Worm (Caenorhabditis elegans): ENCODE data around the gene clec-5.

The clec-5 gene

DNA sequence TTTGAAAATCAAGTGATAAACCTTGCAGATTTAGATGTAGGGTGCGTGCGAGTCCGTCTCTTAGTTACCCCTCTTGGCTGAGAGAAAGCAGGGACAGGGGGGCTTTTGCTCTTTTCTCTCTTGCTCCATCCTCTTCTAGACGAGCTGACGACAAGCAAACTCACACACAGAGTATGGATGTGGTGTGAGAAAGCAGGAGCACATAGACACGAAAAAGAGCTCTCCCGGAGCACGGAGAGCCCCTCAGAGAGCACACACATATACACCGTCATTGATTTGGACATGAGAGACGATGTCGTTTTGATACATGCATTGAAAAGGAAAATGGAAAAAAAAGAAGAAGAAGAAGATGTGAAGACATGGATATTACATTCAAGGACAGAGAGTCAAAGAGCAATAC is 7.7 kb downstream of the clec-5 start:
- TF ChIP-seq ztf-1 (GFP tag; conservative IDR thresholded peaks at IDR 0.05), result no peak
- no peak for TF ChIP-seq elt-3 (tag; optimal IDR thresholded peaks at IDR 0.05)
- TF ChIP-seq nhr-77 (tag; optimal IDR thresholded peaks at IDR 0.05), result no peak
- TF ChIP-seq nhr-10 (tag; optimal IDR thresholded peaks at IDR 0.05), result no peak
- TF ChIP-seq lin-13 (GFP tag; optimal IDR thresholded peaks at IDR 0.05), result no peak
- TF ChIP-seq ztf-11 (tag; optimal IDR thresholded peaks at IDR 0.05), result no peak
- TF ChIP-seq ZK546.5 (tag; optimal IDR thresholded peaks at IDR 0.05), result no peak
- no peak for TF ChIP-seq zag-1 (tag; optimal IDR thresholded peaks at IDR 0.05)
- TF ChIP-seq nhr-25 (tag; optimal IDR thresholded peaks at IDR 0.05), result no peak
- TF ChIP-seq mbf-1 (tag; optimal IDR thresholded peaks at IDR 0.05), result no peak
- peak; percentile 50 for TF ChIP-seq nhr-129 (tag; optimal IDR thresholded peaks at IDR 0.05)
- TF ChIP-seq ceh-16 (tag; optimal IDR thresholded peaks at IDR 0.05), result no peak
- no peak for TF ChIP-seq crh-2 (tag; optimal IDR thresholded peaks at IDR 0.05)
- no peak for TF ChIP-seq snpc-4 (tag; optimal IDR thresholded peaks at IDR 0.05)
- no peak for TF ChIP-seq aly-2 (tag; optimal IDR thresholded peaks at IDR 0.05)
- no peak for TF ChIP-seq nhr-6 (tag; optimal IDR thresholded peaks at IDR 0.05)
- TF ChIP-seq blmp-1 (tag; optimal IDR thresholded peaks at IDR 0.05; ENCODE audit: insufficient read depth), result no peak
- TF ChIP-seq peb-1 (tag; optimal IDR thresholded peaks at IDR 0.05), result no peak
- TF ChIP-seq mab-5 (tag; optimal IDR thresholded peaks at IDR 0.05), result no peak
- no peak for TF ChIP-seq sma-3 (GFP tag; optimal IDR thresholded peaks at IDR 0.05)
- TF ChIP-seq nhr-12 (tag; optimal IDR thresholded peaks at IDR 0.05), result no peak
- TF ChIP-seq lsy-2 (tag; optimal IDR thresholded peaks at IDR 0.05), result no peak
- TF ChIP-seq nhr-11 (tag; optimal IDR thresholded peaks at IDR 0.05), result no peak
- TF ChIP-seq unc-39 (tag; optimal IDR thresholded peaks at IDR 0.05), result no peak
- peak; percentile 4 for TF ChIP-seq lin-11 (tag; optimal IDR thresholded peaks at IDR 0.05)
- no peak for TF ChIP-seq ztf-4 (tag; optimal IDR thresholded peaks at IDR 0.05)
- TF ChIP-seq sma-9 (GFP tag; optimal IDR thresholded peaks at IDR 0.05), result peak; percentile 9
- TF ChIP-seq sma-9 (tag; optimal IDR thresholded peaks at IDR 0.05), result no peak
- TF ChIP-seq C34F6.9 (tag; optimal IDR thresholded peaks at IDR 0.05), result peak; percentile 49

DNA sequence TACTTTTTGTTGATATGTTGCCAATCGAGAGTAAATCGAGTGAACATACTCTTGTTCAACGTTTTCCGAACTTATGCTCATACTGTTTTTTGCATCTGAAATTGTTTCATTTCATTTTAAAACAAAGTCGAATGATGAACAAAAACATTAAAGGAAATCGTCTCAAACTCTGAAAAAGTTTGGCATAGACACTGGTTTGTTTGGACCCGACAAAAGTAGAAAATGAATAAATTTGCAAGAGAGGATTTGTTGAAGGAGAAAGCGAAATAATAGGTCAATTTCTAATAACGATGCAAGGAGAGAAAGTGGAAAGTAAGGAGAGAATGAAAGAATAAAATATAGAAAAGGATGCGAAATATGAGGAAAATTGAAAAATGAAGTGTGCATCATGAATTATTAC is 8.7 kb downstream of the clec-5 start, which contains the start of gene C35D10.12:
Gene C35D10.12, minus strand, starts transcription at position 101 of the 400 bp plus-strand sequence.
- no peak for TF ChIP-seq snpc-4 (tag; optimal IDR thresholded peaks at IDR 0.05)
- TF ChIP-seq ztf-11 (tag; optimal IDR thresholded peaks at IDR 0.05), result no peak
- TF ChIP-seq unc-55 (GFP tag; optimal IDR thresholded peaks at IDR 0.05), result no peak
- TF ChIP-seq lin-39 (tag; optimal IDR thresholded peaks at IDR 0.05), result no peak
- no peak for TF ChIP-seq mbf-1 (tag; optimal IDR thresholded peaks at IDR 0.05)
- TF ChIP-seq ZK546.5 (tag; optimal IDR thresholded peaks at IDR 0.05), result no peak
- TF ChIP-seq F13H6.1 (tag; optimal IDR thresholded peaks at IDR 0.05), result no peak

DNA sequence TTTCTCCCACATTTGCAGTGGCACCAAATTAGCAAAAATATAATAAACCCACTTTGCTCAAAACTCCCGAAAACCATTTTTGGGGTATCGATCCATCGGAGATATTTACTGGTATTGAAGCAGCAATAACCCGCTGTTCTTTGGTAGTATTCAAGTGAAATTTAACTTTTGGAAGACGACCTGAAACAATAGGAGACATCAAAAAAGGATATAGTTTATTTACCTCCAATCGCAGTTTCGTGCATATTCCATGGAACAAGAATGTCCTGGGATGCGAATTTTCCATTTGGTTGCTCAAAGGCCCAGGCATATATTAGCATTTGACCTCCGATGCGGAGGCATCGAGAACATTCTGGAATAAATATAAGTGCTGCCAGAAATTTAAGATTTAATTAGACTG is 10.0 kb downstream of the clec-5 start:
- TF ChIP-seq mdl-1 (tag; optimal IDR thresholded peaks at IDR 0.05) (no peak), ztf-11 (tag; optimal IDR thresholded peaks at IDR 0.05) (no peak), peb-1 (tag; optimal IDR thresholded peaks at IDR 0.05) (no peak), alr-1 (tag; optimal IDR thresholded peaks at IDR 0.05) (no peak), mbf-1 (tag; optimal IDR thresholded peaks at IDR 0.05) (no peak), lsy-2 (tag; optimal IDR thresholded peaks at IDR 0.05) (no peak), gmeb-1 (tag; optimal IDR thresholded peaks at IDR 0.05) (no peak), Y55F3AM.14 (GFP tag; optimal IDR thresholded peaks at IDR 0.05) (no peak), blmp-1 (tag; optimal IDR thresholded peaks at IDR 0.05; ENCODE audit: insufficient read depth) (no peak), ZK546.5 (tag; optimal IDR thresholded peaks at IDR 0.05) (no peak), egl-27 (tag; optimal IDR thresholded peaks at IDR 0.05) (no peak)

DNA sequence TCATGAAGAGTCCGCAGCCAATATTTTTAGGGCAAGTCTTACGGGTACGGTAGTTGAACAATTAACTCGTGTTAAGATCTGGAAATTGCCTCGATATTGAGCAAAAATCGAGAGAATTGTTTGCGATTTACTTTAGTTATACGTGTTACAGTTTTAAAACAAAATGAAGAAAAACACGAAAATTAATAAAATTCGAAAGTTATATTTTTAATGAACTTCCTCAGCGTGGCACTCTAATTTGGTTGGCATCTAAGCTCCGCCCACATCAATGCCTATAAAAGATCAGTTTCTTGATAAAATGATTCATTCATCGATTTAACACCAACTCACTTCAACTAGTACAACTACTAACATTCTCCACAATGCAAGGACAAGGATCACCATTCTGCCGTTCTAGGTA is 12.9 kb downstream of the clec-5 start, which contains the start of gene gipc-1:
Gene gipc-1, plus strand, starts transcription at position 301 of the 400 bp plus-strand sequence.
- no peak for TF ChIP-seq ama-1 (optimal IDR thresholded peaks at IDR 0.05)
- no peak for TF ChIP-seq peb-1 (tag; optimal IDR thresholded peaks at IDR 0.05)
- no peak for TF ChIP-seq lin-11 (tag; optimal IDR thresholded peaks at IDR 0.05)
- no peak for TF ChIP-seq sma-3 (GFP tag; optimal IDR thresholded peaks at IDR 0.05)
- TF ChIP-seq snpc-4 (tag; optimal IDR thresholded peaks at IDR 0.05), result no peak
- TF ChIP-seq nhr-11 (tag; optimal IDR thresholded peaks at IDR 0.05), result no peak
- no peak for TF ChIP-seq nhr-77 (tag; optimal IDR thresholded peaks at IDR 0.05)
- no peak for TF ChIP-seq gmeb-1 (tag; optimal IDR thresholded peaks at IDR 0.05)
- TF ChIP-seq C34F6.9 (tag; optimal IDR thresholded peaks at IDR 0.05), result no peak
- no peak for TF ChIP-seq R02D3.7 (tag; optimal IDR thresholded peaks at IDR 0.05)
- no peak for TF ChIP-seq nhr-237 (tag; optimal IDR thresholded peaks at IDR 0.05)
- no peak for TF ChIP-seq lsy-2 (tag; optimal IDR thresholded peaks at IDR 0.05)
- no peak for TF ChIP-seq mdl-1 (tag; optimal IDR thresholded peaks at IDR 0.05)
- TF ChIP-seq alr-1 (tag; optimal IDR thresholded peaks at IDR 0.05), result no peak
- TF ChIP-seq fos-1 (tag; optimal IDR thresholded peaks at IDR 0.05), result no peak
